Fruit fly (Drosophila melanogaster): ENCODE data around the gene Gart.
A peak's percentile ranks its signal among the peaks of the same experiment; 100 is the strongest.

The Gart gene

dm6 chr2L:7060751-7061150, 37.1 kb upstream of the Gart start, which contains the start of gene Mst27D:
Gene Mst27D (minus strand): TSS chr2L:7060851.
- TF ChIP-seq ey (GFP tag; optimal IDR thresholded peaks at IDR 0.05) (no peak), CrebA (GFP tag; optimal IDR thresholded peaks at IDR 0.05; ENCODE audit: borderline replicate concordance) (no peak), tai (GFP tag; optimal IDR thresholded peaks at IDR 0.05) (no peak), fru (GFP tag; optimal IDR thresholded peaks at IDR 0.05) (no peak), Vsx2 (GFP tag; optimal IDR thresholded peaks at IDR 0.05; ENCODE audit: partially characterized antibody) (no peak), dsf (GFP tag; optimal IDR thresholded peaks at IDR 0.05; ENCODE audit: borderline replicate concordance) (no peak), foxo (GFP tag; optimal IDR thresholded peaks at IDR 0.05) (no peak), br (GFP tag; optimal IDR thresholded peaks at IDR 0.05) (no peak), GATAd (GFP tag; optimal IDR thresholded peaks at IDR 0.05) (no peak), jim (GFP tag; optimal IDR thresholded peaks at IDR 0.05) (no peak), Hr78 (GFP tag; optimal IDR thresholded peaks at IDR 0.05) (no peak)

dm6 chr2L:7056189-7056926, 32.7 kb upstream of the Gart start, which contains the start of gene Mnn1:
Gene Mnn1 (plus strand): TSS chr2L:7056301.
- TF ChIP-seq tai (GFP tag; optimal IDR thresholded peaks at IDR 0.05) (no peak), Sp1 (GFP tag; optimal IDR thresholded peaks at IDR 0.05) (peak; percentile 51), Hr83 (GFP tag; optimal IDR thresholded peaks at IDR 0.05; ENCODE audit: poor library complexity, severe bottlenecking) (peak; percentile 84), Hnf4 (GFP tag; optimal IDR thresholded peaks at IDR 0.05) (no peak), Rel (GFP tag; optimal IDR thresholded peaks at IDR 0.05) (no peak), Rel (tag; optimal IDR thresholded peaks at IDR 0.05) (peak; percentile 86), Mio (GFP tag; optimal IDR thresholded peaks at IDR 0.05) (no peak), dsf (GFP tag; optimal IDR thresholded peaks at IDR 0.05; ENCODE audit: borderline replicate concordance) (peak; percentile 5), br (GFP tag; optimal IDR thresholded peaks at IDR 0.05) (peak; percentile 1), h (GFP tag; optimal IDR thresholded peaks at IDR 0.05) (peak; percentile 82), CG9705 (GFP tag; optimal IDR thresholded peaks at IDR 0.05) (peak; percentile 36), sage (GFP tag; optimal IDR thresholded peaks at IDR 0.05) (no peak), GATAd (GFP tag; optimal IDR thresholded peaks at IDR 0.05) (no peak), pan (optimal IDR thresholded peaks at IDR 0.05) (no peak), Abd-B (GFP tag; optimal IDR thresholded peaks at IDR 0.05) (no peak), woc (GFP tag; optimal IDR thresholded peaks at IDR 0.05) (no peak), N (GFP tag; optimal IDR thresholded peaks at IDR 0.05) (no peak), dl (GFP tag; optimal IDR thresholded peaks at IDR 0.05; ENCODE audit: insufficient read depth in 1 of 2, partially characterized antibody in 2 of 2) (peak in 1 of 2 experiments; percentile 8), psq (GFP tag; optimal IDR thresholded peaks at IDR 0.05) (peak; percentile 84), Dfd (GFP tag; optimal IDR thresholded peaks at IDR 0.05) (no peak), foxo (GFP tag; optimal IDR thresholded peaks at IDR 0.05) (peak in 1 of 2 experiments; percentile 56), rgr (GFP tag; optimal IDR thresholded peaks at IDR 0.05) (no peak), fru (GFP tag; optimal IDR thresholded peaks at IDR 0.05) (peak; percentile 27), Vsx2 (GFP tag; optimal IDR thresholded peaks at IDR 0.05; ENCODE audit: partially characterized antibody) (peak; percentile 15), CrebA (GFP tag; optimal IDR thresholded peaks at IDR 0.05; ENCODE audit: borderline replicate concordance) (no peak), OdsH (GFP tag; optimal IDR thresholded peaks at IDR 0.05) (no peak), Hr78 (GFP tag; optimal IDR thresholded peaks at IDR 0.05) (no peak), lola (GFP tag; optimal IDR thresholded peaks at IDR 0.05) (no peak), Myc (optimal IDR thresholded peaks at IDR 0.05) (peak; percentile 35), brk (GFP tag; optimal IDR thresholded peaks at IDR 0.05) (peak; percentile 53), jim (GFP tag; optimal IDR thresholded peaks at IDR 0.05) (peak; percentile 66), dmrt93B (GFP tag; optimal IDR thresholded peaks at IDR 0.05) (no peak), HLH106 (tag; optimal IDR thresholded peaks at IDR 0.05) (peak; percentile 42), Dif (GFP tag; optimal IDR thresholded peaks at IDR 0.05; ENCODE audit: partially characterized antibody) (peak; percentile 17), ey (GFP tag; optimal IDR thresholded peaks at IDR 0.05) (peak; percentile 41), CG32264 (GFP tag; optimal IDR thresholded peaks at IDR 0.05) (no peak), sv (GFP tag; optimal IDR thresholded peaks at IDR 0.05) (peak; percentile 17), Jra (GFP tag; optimal IDR thresholded peaks at IDR 0.05) (no peak), usp (GFP tag; optimal IDR thresholded peaks at IDR 0.05) (no peak)
